Fruit fly (Drosophila melanogaster) whole organism, wandering third instar larva: ENCODE measurements around the gene h-cup.
A peak's percentile ranks its signal among the peaks of the same experiment; 100 is the strongest.

Source experiments
- Myc ChIP-seq: fragments of >200 bp; optimal IDR thresholded peaks from 2 replicates; lab custom pipeline; 2017
- Sp1 ChIP-seq: fragments of 200-800 bp; sonication (Bioruptor generic); optimal IDR thresholded peaks from 3 replicates; lab custom pipeline; 2019; ENCODE audit warnings: missing biosample characterization, mild to moderate bottlenecking, missing genetic modification characterization, moderate library complexity
- dl ChIP-seq, 2 experiments: fragments of 175-275, 200-275 bp in 1 of 2; fragments of 200-275 bp in 1 of 2; sonication (Bioruptor generic); optimal IDR thresholded peaks; lab custom pipeline; 2018; ENCODE audit warnings: mild to moderate bottlenecking in 2 of 2, missing biosample characterization in 2 of 2, missing genetic modification characterization in 2 of 2, moderate library complexity in 2 of 2; ENCODE audit not compliant: partially characterized antibody in 2 of 2, insufficient read depth in 1 of 2
- dmrt93B ChIP-seq: fragments of 200-800 bp; sonication (Bioruptor generic); optimal IDR thresholded peaks from 2 replicates; lab custom pipeline; 2018; ENCODE audit warnings: missing biosample characterization, mild to moderate bottlenecking, missing genetic modification characterization
- h ChIP-seq: fragments of 200-800 bp; sonication (Bioruptor generic); optimal IDR thresholded peaks from 3 replicates; lab custom pipeline; 2016; ENCODE audit warnings: missing biosample characterization, mild to moderate bottlenecking, missing genetic modification characterization
- tai ChIP-seq: sonication (Bioruptor generic); optimal IDR thresholded peaks from 2 replicates; lab custom pipeline; 2016; ENCODE audit warnings: missing biosample characterization, missing genetic modification characterization
- usp ChIP-seq: fragments of >200 bp; optimal IDR thresholded peaks from 2 replicates; lab custom pipeline; 2017; ENCODE audit warnings: missing biosample characterization, missing genetic modification characterization
- woc ChIP-seq: sonication (Bioruptor generic); optimal IDR thresholded peaks from 2 replicates; lab custom pipeline; 2016; ENCODE audit warnings: missing biosample characterization, mild to moderate bottlenecking, missing genetic modification characterization

- TF ChIP-seq Myc (lab: Kevin White, UChicago) (no peak), tai (no peak), dl (GFP tag; optimal IDR thresholded peaks at IDR 0.05; lab: Kevin White, UChicago; ENCODE audit: insufficient read depth in 1 of 2, partially characterized antibody in 2 of 2) (no peak), Sp1 (peak; percentile 67), h (peak; percentile 8), usp (no peak), woc (GFP tag; lab: Kevin White, UChicago) (peak; percentile 35), dmrt93B (no peak)
These were observed 36.2 kb upstream of the h-cup start for dm6 chr3R:15418824-15419530.
